Worm (Caenorhabditis elegans) whole organism, L3 larva: ENCODE measurements around the gene ttr-19.

Experiments used
- R02D3.7 ChIP-seq: fragments of 150-350 bp; optimal IDR thresholded peaks from 2 replicates; lab custom pipeline; 2014; ENCODE audit warnings: missing biosample characterization, missing genetic modification characterization
- aly-2 ChIP-seq: fragments of 150-350 bp; optimal IDR thresholded peaks from 2 replicates; lab custom pipeline; 2014; ENCODE audit warnings: missing biosample characterization, missing genetic modification characterization
- ama-1 ChIP-seq: fragments of 150-350 bp; optimal IDR thresholded peaks from 2 replicates; lab custom pipeline; 2018
- ceh-16 ChIP-seq: sonication (generic microtip); optimal IDR thresholded peaks from 2 replicates; lab custom pipeline; 2017; ENCODE audit warnings: missing biosample characterization, missing genetic modification characterization
- ceh-28 ChIP-seq: fragments of 150-350 bp; optimal IDR thresholded peaks from 2 replicates; lab custom pipeline; 2014; ENCODE audit warnings: missing biosample characterization, missing genetic modification reagents, missing genetic modification characterization
- ceh-82 ChIP-seq: fragments of 150-350 bp; optimal IDR thresholded peaks from 2 replicates; lab custom pipeline; 2014; ENCODE audit warnings: missing biosample characterization, missing genetic modification characterization
- egl-27 ChIP-seq: sonication (generic microtip); optimal IDR thresholded peaks from 4 replicates; lab custom pipeline; 2017; ENCODE audit warnings: missing biosample characterization, missing genetic modification reagents, missing genetic modification characterization
- elt-2 ChIP-seq: sonication (generic microtip); optimal IDR thresholded peaks from 2 replicates; lab custom pipeline; 2016; ENCODE audit warnings: missing genetic modification reagents, mild to moderate bottlenecking, missing genetic modification characterization, missing compliant biosample characterization
- eor-1 ChIP-seq, 2 experiments: fragments of 150-350 bp; optimal IDR thresholded peaks; 2 replicates each; lab custom pipeline; 2014 to 2018; ENCODE audit warnings: missing biosample characterization in 2 of 2, missing genetic modification characterization in 2 of 2
- fkh-10 ChIP-seq: sonication (generic microtip); optimal IDR thresholded peaks from 2 replicates; lab custom pipeline; 2017; ENCODE audit warnings: missing biosample characterization, missing genetic modification reagents, missing genetic modification characterization
- fos-1 ChIP-seq: fragments of 150-350 bp; optimal IDR thresholded peaks from 2 replicates; lab custom pipeline; 2014; ENCODE audit warnings: missing biosample characterization, missing genetic modification characterization
- hmg-11 ChIP-seq: sonication (generic microtip); optimal IDR thresholded peaks from 2 replicates; lab custom pipeline; 2016; ENCODE audit warnings: missing genetic modification characterization, missing compliant biosample characterization
- jun-1 ChIP-seq: fragments of 150-350 bp; optimal IDR thresholded peaks from 2 replicates; lab custom pipeline; 2014; ENCODE audit warnings: missing biosample characterization, missing genetic modification reagents, missing genetic modification characterization
- lin-15B ChIP-seq: fragments of 150-350 bp; optimal IDR thresholded peaks from 2 replicates; lab custom pipeline; 2014; ENCODE audit warnings: missing biosample characterization, missing genetic modification characterization
- lin-39 ChIP-seq: fragments of 150-350 bp; optimal IDR thresholded peaks from 2 replicates; lab custom pipeline; 2018; ENCODE audit warnings: missing biosample characterization, missing genetic modification reagents, missing genetic modification characterization
- mml-1 ChIP-seq: fragments of 150-350 bp; sonication (generic microtip); optimal IDR thresholded peaks from 3 replicates; lab custom pipeline; 2014; ENCODE audit warnings: missing biosample characterization, missing genetic modification characterization
- nfya-1 ChIP-seq: sonication (generic microtip); optimal IDR thresholded peaks from 2 replicates; lab custom pipeline; 2017; ENCODE audit warnings: missing genetic modification characterization, mild to moderate bottlenecking, missing compliant biosample characterization, antibody characterized with exemption, moderate library complexity; ENCODE audit not compliant: insufficient read depth
- nhr-11 ChIP-seq: fragments of 150-350 bp; optimal IDR thresholded peaks from 2 replicates; lab custom pipeline; 2014; ENCODE audit warnings: missing biosample characterization, missing genetic modification characterization
- nhr-237 ChIP-seq: fragments of 150-350 bp; optimal IDR thresholded peaks from 2 replicates; lab custom pipeline; 2014; ENCODE audit warnings: missing biosample characterization, missing genetic modification characterization
- nhr-25 ChIP-seq: sonication (generic microtip); optimal IDR thresholded peaks from 2 replicates; lab custom pipeline; 2017; ENCODE audit warnings: missing biosample characterization, missing genetic modification characterization
- nhr-43 ChIP-seq: sonication (generic microtip); optimal IDR thresholded peaks from 2 replicates; lab custom pipeline; 2016; ENCODE audit warnings: mild to moderate bottlenecking, missing genetic modification characterization, missing compliant biosample characterization; ENCODE audit not compliant: poor library complexity, severe bottlenecking
- nhr-67 ChIP-seq: fragments of 150-350 bp; optimal IDR thresholded peaks from 2 replicates; lab custom pipeline; 2014; ENCODE audit warnings: missing biosample characterization, missing genetic modification characterization
- nhr-77 ChIP-seq: fragments of 150-350 bp; optimal IDR thresholded peaks from 2 replicates; lab custom pipeline; 2014; ENCODE audit warnings: missing biosample characterization, missing genetic modification characterization
- pha-4 ChIP-seq: fragments of 150-350 bp; optimal IDR thresholded peaks from 2 replicates; lab custom pipeline; 2014; ENCODE audit warnings: missing biosample characterization, missing genetic modification reagents, missing genetic modification characterization
- pqm-1 ChIP-seq: fragments of 150-350 bp; optimal IDR thresholded peaks from 2 replicates; lab custom pipeline; 2017; ENCODE audit warnings: missing biosample characterization, missing genetic modification characterization, inconsistent platforms
- sea-2 ChIP-seq: fragments of 150-350 bp; sonication (generic microtip); optimal IDR thresholded peaks from 4 replicates; lab custom pipeline; 2014; ENCODE audit warnings: missing biosample characterization, missing genetic modification reagents, missing genetic modification characterization
- snpc-4 ChIP-seq: fragments of 150-350 bp; optimal IDR thresholded peaks from 2 replicates; lab custom pipeline; 2014; ENCODE audit warnings: missing biosample characterization, missing genetic modification characterization
- tbx-2 ChIP-seq: sonication (generic microtip); optimal IDR thresholded peaks from 2 replicates; lab custom pipeline; 2016; ENCODE audit warnings: mild to moderate bottlenecking, missing genetic modification characterization, missing compliant biosample characterization
- unc-39 ChIP-seq: sonication (generic microtip); optimal IDR thresholded peaks from 4 replicates; lab custom pipeline; 2017; ENCODE audit warnings: missing biosample characterization, missing genetic modification characterization
- unc-62 ChIP-seq: fragments of 150-350 bp; sonication (generic microtip); optimal IDR thresholded peaks from 4 replicates; lab custom pipeline; 2014; ENCODE audit warnings: missing biosample characterization, missing genetic modification reagents, missing genetic modification characterization
- zag-1 ChIP-seq: fragments of 150-350 bp; optimal IDR thresholded peaks from 2 replicates; lab custom pipeline; 2014; ENCODE audit warnings: missing biosample characterization, missing genetic modification characterization
- ztf-11 ChIP-seq: fragments of 150-350 bp; optimal IDR thresholded peaks from 2 replicates; lab custom pipeline; 2014; ENCODE audit warnings: missing biosample characterization, missing genetic modification characterization
- ztf-4 ChIP-seq: fragments of 150-350 bp; optimal IDR thresholded peaks from 2 replicates; lab custom pipeline; 2014; ENCODE audit warnings: missing biosample characterization, missing genetic modification characterization

Gene ttr-19

DNA sequence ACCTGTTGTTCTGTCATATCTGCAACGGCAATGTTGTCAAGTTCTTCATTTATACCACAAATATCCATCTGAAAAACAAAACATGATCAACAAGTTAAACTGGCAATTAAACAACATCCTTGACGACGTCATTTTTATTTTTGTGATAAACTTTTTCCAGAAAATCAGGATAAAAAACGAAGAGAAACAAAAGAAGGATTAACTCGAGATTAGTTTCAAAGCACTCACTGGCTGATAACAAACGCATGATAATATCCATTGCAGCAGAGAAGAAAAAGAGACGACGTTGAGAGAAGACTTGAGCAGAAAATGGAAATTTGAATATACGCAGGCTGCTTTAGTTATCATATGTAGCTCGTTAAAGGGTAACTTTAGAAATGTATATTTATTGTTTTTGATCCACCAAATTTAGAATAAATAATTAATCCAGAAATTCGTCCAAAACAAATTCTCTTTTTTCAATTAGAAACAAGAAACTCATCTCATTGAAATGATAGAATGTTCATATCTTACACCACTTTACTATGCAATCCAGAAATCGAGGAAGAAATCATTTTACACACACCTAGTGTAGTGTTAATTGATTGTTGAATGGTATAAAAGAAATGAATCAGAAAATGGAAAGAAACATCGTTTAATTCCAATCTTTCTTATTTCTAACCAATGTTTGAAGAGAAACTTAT, 14.0 kb upstream of the ttr-19 start, which contains the start of the genes C12D8.21 and col-148:
Gene C12D8.21 (minus strand): TSS at position 68 of the 683 bp plus-strand sequence.
Gene col-148 (plus strand): TSS at position 633 of the 683 bp plus-strand sequence.
- TF ChIP-seq lin-15B (tag; lab: Kevin White, UChicago), result no peak
- TF ChIP-seq unc-39 (tag; lab: Kevin White, UChicago), result no peak
- TF ChIP-seq tbx-2, result no peak
- no peak for TF ChIP-seq zag-1 (tag; lab: Kevin White, UChicago)
- TF ChIP-seq ztf-4 (tag; lab: Kevin White, UChicago), result no peak
- TF ChIP-seq, all 47 proteins: peak for 0

DNA sequence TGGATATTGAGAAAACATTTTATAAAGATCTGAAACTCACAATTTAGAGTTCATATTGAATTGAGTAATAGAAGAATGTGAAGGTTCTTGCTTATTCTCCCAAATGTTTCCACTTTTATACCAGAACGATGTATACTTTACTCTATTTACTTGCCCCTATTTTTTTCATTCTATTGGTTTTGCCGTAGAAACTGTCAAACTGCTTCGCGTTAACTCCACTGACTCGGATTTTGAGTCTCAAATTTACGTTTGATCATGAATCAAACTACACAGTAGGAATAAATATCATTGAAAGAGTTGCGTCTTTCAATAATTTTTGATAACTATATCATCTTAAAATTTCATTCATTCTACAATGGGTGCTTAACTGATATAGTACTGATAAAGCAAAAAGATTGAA, 12.6 kb upstream of the ttr-19 start, which contains the start of gene fipr-8:
Gene fipr-8 (minus strand): TSS at position 101 of the 400 bp plus-strand sequence.
- TF ChIP-seq nfya-1 (no peak), ceh-16 (tag; lab: Kevin White, UChicago) (no peak)

DNA sequence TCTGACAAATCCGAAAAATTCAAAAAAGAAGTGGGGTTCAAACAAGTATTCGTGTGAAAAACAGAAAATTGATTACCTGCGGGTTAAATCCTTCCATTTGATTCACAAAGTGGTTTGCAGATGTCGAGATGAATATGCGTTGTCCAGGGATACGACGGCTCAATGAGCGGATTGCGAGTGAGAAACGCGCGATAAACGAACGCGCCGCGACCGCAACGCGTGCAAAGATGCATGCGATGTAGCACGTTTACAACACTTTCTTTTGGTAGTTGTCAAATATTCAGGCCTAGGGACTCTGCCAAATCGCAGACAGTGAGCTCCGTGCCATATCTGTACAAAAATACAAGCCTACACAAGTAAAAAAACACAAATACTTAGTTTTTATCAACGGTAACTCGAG, 11.4 kb upstream of the ttr-19 start, which contains the start of gene fubl-1:
Gene fubl-1 (minus strand): TSS at position 202 of the 400 bp plus-strand sequence.
- TF ChIP-seq nhr-11 (tag; lab: Kevin White, UChicago) (no peak), pha-4 (tag; lab: Kevin White, UChicago) (peak; percentile 6), elt-2 (peak; percentile 2), fos-1 (tag; lab: Kevin White, UChicago) (no peak), mml-1 (tag; lab: Kevin White, UChicago) (no peak), pqm-1 (tag; lab: Kevin White, UChicago) (no peak), ama-1 (peak; percentile 39), nhr-43 (tag; lab: Kevin White, UChicago) (no peak), lin-39 (tag; lab: Kevin White, UChicago) (peak; percentile 61), fkh-10 (GFP tag; lab: Kevin White, UChicago) (no peak), ztf-11 (tag; lab: Kevin White, UChicago) (no peak), lin-15B (tag; lab: Kevin White, UChicago) (peak; percentile 73), aly-2 (no peak), nfya-1 (peak; percentile 50), hmg-11 (tag; lab: Kevin White, UChicago) (peak; percentile 9)

DNA sequence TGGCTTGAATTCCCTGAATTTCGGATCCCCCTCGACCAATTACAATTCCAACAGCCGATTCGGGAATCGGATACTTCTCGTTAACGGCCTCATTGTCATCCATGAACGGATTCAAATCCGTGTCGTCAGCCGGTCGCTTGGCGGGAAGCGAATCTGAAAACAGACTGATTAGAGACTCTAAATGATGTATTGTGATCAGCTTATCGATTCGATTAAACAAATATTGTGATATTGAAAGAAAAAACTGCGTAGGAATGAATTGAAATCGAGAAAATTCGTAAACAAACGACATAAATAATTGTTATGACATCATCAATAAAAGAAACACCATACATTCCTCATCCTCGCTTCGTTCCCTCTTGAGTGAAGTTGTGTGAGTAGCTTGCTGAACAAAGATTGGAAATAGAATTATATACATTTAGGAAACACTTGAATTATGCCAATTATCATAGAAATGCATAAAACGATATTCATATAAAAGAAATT, 10.8 kb upstream of the ttr-19 start:
- TF ChIP-seq eor-1 (tag; optimal IDR thresholded peaks at IDR 0.05; lab: Kevin White, UChicago), result no peak
- no peak for TF ChIP-seq zag-1 (tag; lab: Kevin White, UChicago)
- TF ChIP-seq fos-1 (tag; lab: Kevin White, UChicago), result no peak
- peak; percentile 6 for TF ChIP-seq ama-1
- no peak for TF ChIP-seq pha-4 (tag; lab: Kevin White, UChicago)
- TF ChIP-seq jun-1, result no peak

DNA sequence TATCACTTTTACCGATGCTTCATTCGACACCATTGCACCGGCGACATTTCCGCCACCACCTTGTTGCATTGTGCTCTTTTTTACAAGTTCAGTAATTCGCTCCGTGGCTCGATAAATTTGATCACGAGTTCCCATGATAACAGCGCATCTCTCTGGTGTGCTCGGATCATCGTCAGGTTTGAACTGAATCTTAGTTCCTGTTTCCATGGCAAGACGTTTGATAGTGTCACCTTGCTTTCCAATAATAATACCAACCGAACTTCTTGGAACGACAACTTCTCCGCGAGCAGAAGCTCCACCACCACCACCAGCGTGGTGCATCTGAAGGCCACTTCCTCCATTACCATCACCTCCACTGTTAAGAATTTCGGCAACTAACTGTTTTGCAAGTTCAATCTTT, 9.9 kb upstream of the ttr-19 start:
- TF ChIP-seq fos-1 (tag; lab: Kevin White, UChicago) (no peak), sea-2 (no peak), nhr-67 (tag; lab: Kevin White, UChicago) (no peak), nfya-1 (no peak), eor-1 (tag; optimal IDR thresholded peaks at IDR 0.05; lab: Kevin White, UChicago) (no peak), lin-15B (tag; lab: Kevin White, UChicago) (no peak), egl-27 (tag; lab: Kevin White, UChicago) (no peak), nhr-77 (tag; lab: Kevin White, UChicago) (no peak)

DNA sequence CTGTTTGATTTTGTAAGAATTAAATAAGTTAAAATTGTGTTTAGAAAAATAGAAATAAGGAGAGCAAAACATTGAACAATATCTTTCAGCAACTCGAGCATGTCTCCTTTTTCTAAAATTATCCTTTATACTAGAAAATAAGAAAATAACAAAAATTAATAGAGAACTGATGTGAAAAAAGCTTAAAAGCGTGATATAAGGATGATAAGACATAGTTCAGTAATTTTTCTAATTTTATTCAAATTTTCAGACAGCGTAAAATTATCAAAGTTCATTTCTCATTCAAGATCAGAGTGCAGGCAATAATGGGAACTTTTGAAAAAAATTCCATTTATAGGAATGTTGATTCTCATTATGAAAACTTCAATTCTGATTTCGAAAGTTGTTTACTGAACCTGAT, 6.1 kb upstream of the ttr-19 start, which contains the start of gene str-182:
Gene str-182 (minus strand): TSS at position 101 of the 400 bp plus-strand sequence.
- TF ChIP-seq egl-27 (tag; lab: Kevin White, UChicago) (no peak), ama-1 (no peak), elt-2 (no peak), ztf-4 (tag; lab: Kevin White, UChicago) (no peak), R02D3.7 (tag; lab: Kevin White, UChicago) (no peak), fos-1 (tag; lab: Kevin White, UChicago) (no peak), ztf-11 (tag; lab: Kevin White, UChicago) (no peak), mml-1 (tag; lab: Kevin White, UChicago) (no peak), lin-39 (tag; lab: Kevin White, UChicago) (no peak), unc-39 (tag; lab: Kevin White, UChicago) (no peak), ceh-82 (tag; lab: Kevin White, UChicago) (no peak), pha-4 (tag; lab: Kevin White, UChicago) (no peak), unc-62 (GFP tag; lab: Kevin White, UChicago) (no peak), nhr-237 (tag; lab: Kevin White, UChicago) (no peak), nhr-25 (no peak), ceh-28 (tag; lab: Kevin White, UChicago) (no peak), snpc-4 (tag; lab: Kevin White, UChicago) (no peak), jun-1 (no peak)
